Worm (Caenorhabditis elegans) whole organism, L2 larva: ENCODE data around the gene H20J04.9.

Experiments
- F13H6.1 ChIP-seq: sonication (generic microtip); optimal IDR thresholded peaks from 2 replicates; lab custom pipeline; 2016; ENCODE audit warnings: missing genetic modification characterization, missing compliant biosample characterization
- alr-1 ChIP-seq: fragments of 150-350 bp; optimal IDR thresholded peaks from 2 replicates; lab custom pipeline; 2014; ENCODE audit warnings: missing biosample characterization, missing genetic modification characterization
- aly-2 ChIP-seq: fragments of 150-350 bp; optimal IDR thresholded peaks from 2 replicates; lab custom pipeline; 2014; ENCODE audit warnings: missing biosample characterization, missing genetic modification characterization
- ama-1 ChIP-seq: fragments of 150-350 bp; optimal IDR thresholded peaks from 2 replicates; lab custom pipeline; 2018; ENCODE audit warnings: inconsistent platforms
- blmp-1 ChIP-seq: sonication (generic microtip); optimal IDR thresholded peaks from 2 replicates; lab custom pipeline; 2017; ENCODE audit warnings: missing genetic modification characterization, mild to moderate bottlenecking, missing compliant biosample characterization, antibody characterized with exemption, moderate library complexity; ENCODE audit not compliant: insufficient read depth
- dmd-4 ChIP-seq: sonication (generic microtip); optimal IDR thresholded peaks from 2 replicates; lab custom pipeline; 2017; ENCODE audit warnings: missing biosample characterization, missing genetic modification characterization
- egl-27 ChIP-seq: sonication (generic microtip); optimal IDR thresholded peaks from 3 replicates; lab custom pipeline; 2017; ENCODE audit warnings: missing biosample characterization, missing genetic modification reagents, missing genetic modification characterization
- elt-1 ChIP-seq: fragments of 150-350 bp; optimal IDR thresholded peaks from 2 replicates; lab custom pipeline; 2014; ENCODE audit warnings: missing biosample characterization, missing genetic modification characterization
- elt-3 ChIP-seq: sonication (generic microtip); optimal IDR thresholded peaks from 2 replicates; lab custom pipeline; 2017; ENCODE audit warnings: missing biosample characterization, missing genetic modification characterization
- fos-1 ChIP-seq: fragments of 150-350 bp; optimal IDR thresholded peaks from 2 replicates; lab custom pipeline; 2014; ENCODE audit warnings: missing biosample characterization, missing genetic modification characterization
- gmeb-1 ChIP-seq: fragments of 150-350 bp; optimal IDR thresholded peaks from 2 replicates; lab custom pipeline; 2014; ENCODE audit warnings: missing biosample characterization, missing genetic modification characterization
- lin-11 ChIP-seq: fragments of 150-350 bp; sonication (generic microtip); optimal IDR thresholded peaks from 2 replicates; lab custom pipeline; 2014; ENCODE audit warnings: missing biosample characterization, missing genetic modification characterization, inconsistent platforms, mixed read lengths
- mdl-1 ChIP-seq, 2 experiments: fragments of 150-350 bp in 1 of 2; sonication (generic microtip) in 1 of 2; optimal IDR thresholded peaks; 2 replicates each; lab custom pipeline; 2017; ENCODE audit warnings: missing biosample characterization in 2 of 2, missing genetic modification characterization in 2 of 2
- nhr-12 ChIP-seq: fragments of 150-350 bp; optimal IDR thresholded peaks from 2 replicates; lab custom pipeline; 2014; ENCODE audit warnings: missing biosample characterization, missing genetic modification characterization
- nhr-21 ChIP-seq: fragments of 150-350 bp; optimal IDR thresholded peaks from 2 replicates; lab custom pipeline; 2014; ENCODE audit warnings: missing biosample characterization, missing genetic modification characterization
- nhr-23 ChIP-seq: fragments of 150-350 bp; optimal IDR thresholded peaks from 2 replicates; lab custom pipeline; 2014; ENCODE audit warnings: missing biosample characterization, missing genetic modification reagents, missing genetic modification characterization
- nhr-237 ChIP-seq: fragments of 150-350 bp; optimal IDR thresholded peaks from 2 replicates; lab custom pipeline; 2014; ENCODE audit warnings: missing biosample characterization, missing genetic modification characterization
- nhr-25 ChIP-seq: fragments of 150-350 bp; sonication (generic microtip); optimal IDR thresholded peaks from 3 replicates; lab custom pipeline; 2014; ENCODE audit warnings: missing biosample characterization, missing genetic modification characterization
- sma-3 ChIP-seq: sonication (generic microtip); optimal IDR thresholded peaks from 2 replicates; lab custom pipeline; 2016; ENCODE audit warnings: missing genetic modification reagents, missing genetic modification characterization, missing compliant biosample characterization
- snpc-4 ChIP-seq: fragments of 150-350 bp; optimal IDR thresholded peaks from 2 replicates; lab custom pipeline; 2014; ENCODE audit warnings: missing biosample characterization, missing genetic modification characterization
- ztf-11 ChIP-seq: sonication (generic microtip); optimal IDR thresholded peaks from 2 replicates; lab custom pipeline; 2017; ENCODE audit warnings: missing biosample characterization, missing genetic modification characterization

The H20J04.9 gene

ce11 chrII:4392526-4393057, 41.6 kb downstream of the H20J04.9 start, which contains the start of gene mlt-7:
Gene mlt-7 (plus strand): TSS chrII:4393007.
- TF ChIP-seq ama-1 (lab: Kevin White, UChicago) (no peak), gmeb-1 (tag; lab: Kevin White, UChicago) (no peak), nhr-25 (tag; lab: Kevin White, UChicago) (peak; percentile 73), blmp-1 (tag; lab: Kevin White, UChicago) (peak; percentile 40)

- TF ChIP-seq fos-1 (tag; lab: Kevin White, UChicago) (no peak), gmeb-1 (tag; lab: Kevin White, UChicago) (no peak), nhr-25 (tag; lab: Kevin White, UChicago) (no peak), nhr-237 (tag; lab: Kevin White, UChicago) (no peak), dmd-4 (tag; lab: Kevin White, UChicago) (no peak), elt-3 (tag; lab: Kevin White, UChicago) (no peak), elt-1 (tag; lab: Kevin White, UChicago) (no peak), egl-27 (tag; lab: Kevin White, UChicago) (no peak), nhr-21 (tag; lab: Kevin White, UChicago) (no peak), mdl-1 (tag; optimal IDR thresholded peaks at IDR 0.05; lab: Kevin White, UChicago) (no peak), lin-11 (tag; lab: Kevin White, UChicago) (no peak), alr-1 (tag; lab: Kevin White, UChicago) (no peak), nhr-23 (tag; lab: Kevin White, UChicago) (no peak), nhr-12 (tag; lab: Kevin White, UChicago) (no peak), aly-2 (no peak), F13H6.1 (tag; lab: Kevin White, UChicago) (no peak), snpc-4 (tag; lab: Kevin White, UChicago) (no peak), sma-3 (GFP tag; lab: Kevin White, UChicago) (no peak), ztf-11 (tag; lab: Kevin White, UChicago) (no peak)
Measured at ce11 chrII:4394438-4394837, 43.5 kb downstream of the H20J04.9 start.
